Worm (Caenorhabditis elegans): Measurements from ENCODE around the gene Y59H11AR.3.

DNA sequence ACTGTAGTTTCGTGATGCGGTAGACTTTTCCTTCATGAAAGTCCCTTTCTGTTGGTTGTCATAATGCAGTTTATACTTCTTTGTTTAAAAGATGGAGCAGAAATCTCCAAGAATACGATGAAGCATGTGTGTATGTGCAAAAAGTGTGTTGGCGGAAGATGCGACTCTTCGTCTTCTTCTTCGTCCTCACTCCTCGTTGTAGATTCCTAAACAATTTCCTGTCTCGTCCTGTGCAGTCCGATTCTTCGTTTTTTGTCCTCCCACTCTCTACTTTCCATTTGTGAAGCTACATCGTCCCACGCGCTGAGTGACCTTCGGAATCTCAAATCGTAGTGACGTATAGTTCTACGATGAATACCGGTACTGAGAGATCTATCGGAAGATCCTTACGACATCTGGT is 33.0 kb upstream of the Y59H11AR.3 start:
- TF ChIP-seq elt-3 (tag; optimal IDR thresholded peaks at IDR 0.05) (no peak), F13H6.1 (tag; optimal IDR thresholded peaks at IDR 0.05) (no peak), lsy-2 (tag; optimal IDR thresholded peaks at IDR 0.05) (no peak), ztf-11 (tag; optimal IDR thresholded peaks at IDR 0.05) (no peak), unc-55 (GFP tag; optimal IDR thresholded peaks at IDR 0.05) (no peak), nhr-237 (tag; optimal IDR thresholded peaks at IDR 0.05) (no peak), sem-4 (tag; optimal IDR thresholded peaks at IDR 0.05) (no peak), egl-27 (tag; optimal IDR thresholded peaks at IDR 0.05) (no peak), ZK546.5 (tag; optimal IDR thresholded peaks at IDR 0.05) (no peak), lin-39 (tag; optimal IDR thresholded peaks at IDR 0.05) (no peak), elt-1 (tag; optimal IDR thresholded peaks at IDR 0.05) (no peak), nhr-77 (tag; optimal IDR thresholded peaks at IDR 0.05) (no peak), nhr-25 (tag; optimal IDR thresholded peaks at IDR 0.05) (no peak)
